1 fruit fly cellular context compared by ENCODE assay signal in genomic region chr2L:430820-431628, dm6.
TF ChIP-seq lines count a peak whose summit lies in the region.

TSS of gene ex (plus strand) at chr2L:431227.

TF ChIP-seq in whole organism, embryonic, 481 proteins besides CTCF, POLR2A, EP300 and RAD21 (continued from another document and continues in another):
- TF ChIP-seq CG43689 (GFP tag; IDR thresholded peaks at IDR 0.05; lab: Robert Waterston, UW): no peak
- TF ChIP-seq sc (optimal IDR thresholded peaks at IDR 0.05; lab: Kevin White, UChicago): no peak
- peak; percentile 52 for TF ChIP-seq sc (GFP tag; optimal IDR thresholded peaks at IDR 0.05; lab: Kevin White, UChicago)
- TF ChIP-seq dmrt99B (tag; optimal IDR thresholded peaks at IDR 0.05; lab: Kevin White, UChicago): peak; percentile 33
- peak; percentile 52 for TF ChIP-seq sug (tag; optimal IDR thresholded peaks at IDR 0.05; lab: Kevin White, UChicago)
- peak; percentile 67 for TF ChIP-seq sd (tag; optimal IDR thresholded peaks at IDR 0.05; lab: Kevin White, UChicago)
- peak; percentile 61 for TF ChIP-seq fd102C (GFP tag; optimal IDR thresholded peaks at IDR 0.05; lab: Kevin White, UChicago)
- peak in 1 of 2 experiments; percentile 80 for TF ChIP-seq insv (GFP tag; optimal IDR thresholded peaks at IDR 0.05; lab: Kevin White, UChicago)
- peak; percentile 50 for TF ChIP-seq shn (GFP tag; optimal IDR thresholded peaks at IDR 0.05; lab: Kevin White, UChicago)
- peak; percentile 58 for TF ChIP-seq CG6854 (GFP tag; optimal IDR thresholded peaks at IDR 0.05; lab: Kevin White, UChicago)
- TF ChIP-seq luna (GFP tag; optimal IDR thresholded peaks at IDR 0.05; lab: Kevin White, UChicago): peak; percentile 30
- TF ChIP-seq org-1 (GFP tag; optimal IDR thresholded peaks at IDR 0.05; lab: Kevin White, UChicago): peak; percentile 31
- TF ChIP-seq run (tag; optimal IDR thresholded peaks at IDR 0.05; lab: Kevin White, UChicago): peak; percentile 26
- TF ChIP-seq Nf-YC (tag; optimal IDR thresholded peaks at IDR 0.05; lab: Kevin White, UChicago): peak; percentile 33
- TF ChIP-seq chm (GFP tag; IDR thresholded peaks at IDR 0.05; lab: Robert Waterston, UW): peak; percentile 68
- peak; percentile 65 for TF ChIP-seq CG12299 (tag; optimal IDR thresholded peaks at IDR 0.05; lab: Kevin White, UChicago)
- no peak for TF ChIP-seq pzg (GFP tag; optimal IDR thresholded peaks at IDR 0.05; lab: Kevin White, UChicago)
- TF ChIP-seq bbx (GFP tag; IDR thresholded peaks at IDR 0.05; lab: Robert Waterston, UW; ENCODE audit: partially characterized antibody): peak; percentile 44; the same call in 1 of the 2 replicates
- TF ChIP-seq CG18619 (GFP tag; optimal IDR thresholded peaks at IDR 0.05; lab: Kevin White, UChicago): peak; percentile 68
- no peak for TF ChIP-seq jing (GFP tag; optimal IDR thresholded peaks at IDR 0.05; lab: Kevin White, UChicago)
- TF ChIP-seq CG3407 (GFP tag; optimal IDR thresholded peaks at IDR 0.05; lab: Kevin White, UChicago): peak; percentile 73
- peak; percentile 90 for TF ChIP-seq ATbp (GFP tag; optimal IDR thresholded peaks at IDR 0.05; lab: Kevin White, UChicago)
- TF ChIP-seq CG6272 (GFP tag; IDR thresholded peaks at IDR 0.05; lab: Robert Waterston, UW): no peak
- no peak for TF ChIP-seq CG6689 (GFP tag; IDR thresholded peaks at IDR 0.05; lab: Robert Waterston, UW)
- TF ChIP-seq Max (GFP tag; optimal IDR thresholded peaks at IDR 0.05; lab: Kevin White, UChicago): no peak
- TF ChIP-seq aop (GFP tag; IDR thresholded peaks at IDR 0.05; lab: Robert Waterston, UW): no peak
- TF ChIP-seq tgo (GFP tag; IDR thresholded peaks at IDR 0.05; lab: Robert Waterston, UW): no peak
- peak; percentile 82 for TF ChIP-seq CG6765 (GFP tag; optimal IDR thresholded peaks at IDR 0.05; lab: Kevin White, UChicago)
- no peak for TF ChIP-seq Antp (GFP tag; optimal IDR thresholded peaks at IDR 0.05; lab: Kevin White, UChicago)
- TF ChIP-seq CG9817 (tag; optimal IDR thresholded peaks at IDR 0.05; lab: Kevin White, UChicago): peak; percentile 13
- peak; percentile 84 for TF ChIP-seq CG8924 (tag; optimal IDR thresholded peaks at IDR 0.05; lab: Kevin White, UChicago)
- peak; percentile 15 for TF ChIP-seq lilli (GFP tag; optimal IDR thresholded peaks at IDR 0.05; lab: Kevin White, UChicago)
- peak; percentile 84 for TF ChIP-seq nom (GFP tag; optimal IDR thresholded peaks at IDR 0.05; lab: Kevin White, UChicago)
- peak; percentile 76 for TF ChIP-seq CG2678 (tag; optimal IDR thresholded peaks at IDR 0.05; lab: Kevin White, UChicago)
- TF ChIP-seq CG2202 (tag; optimal IDR thresholded peaks at IDR 0.05; lab: Kevin White, UChicago): peak; percentile 70
- TF ChIP-seq Dek (tag; optimal IDR thresholded peaks at IDR 0.05; lab: Kevin White, UChicago): peak; percentile 44
- peak; percentile 75 for TF ChIP-seq caup (GFP tag; optimal IDR thresholded peaks at IDR 0.05; lab: Kevin White, UChicago; ENCODE audit: severe bottlenecking)
- TF ChIP-seq CG10431 (GFP tag; optimal IDR thresholded peaks at IDR 0.05; lab: Kevin White, UChicago): peak; percentile 66
- no peak; the same call in 2 of the 3 replicates for TF ChIP-seq zfh1 (GFP tag; IDR thresholded peaks at IDR 0.05; lab: Robert Waterston, UW)
- no peak for TF ChIP-seq pan (optimal IDR thresholded peaks at IDR 0.05; lab: Kevin White, UChicago)
- peak in 1 of 2 experiments; percentile 61 for TF ChIP-seq pan (GFP tag; optimal IDR thresholded peaks at IDR 0.05 in 1 of 2, IDR thresholded peaks at IDR 0.05 in 1 of 2)
- TF ChIP-seq CG13123 (GFP tag; optimal IDR thresholded peaks at IDR 0.05; lab: Kevin White, UChicago): peak; percentile 36
- TF ChIP-seq ERR (GFP tag; optimal IDR thresholded peaks at IDR 0.05; lab: Kevin White, UChicago): peak; percentile 25
- TF ChIP-seq nerfin-1 (tag; optimal IDR thresholded peaks at IDR 0.05; lab: Kevin White, UChicago): peak; percentile 75
- TF ChIP-seq gcm (GFP tag; optimal IDR thresholded peaks at IDR 0.05; lab: Kevin White, UChicago): peak; percentile 61
- peak; percentile 85 for TF ChIP-seq CG6813 (GFP tag; optimal IDR thresholded peaks at IDR 0.05; lab: Kevin White, UChicago)
- peak; percentile 33 for TF ChIP-seq grn (GFP tag; optimal IDR thresholded peaks at IDR 0.05; lab: Kevin White, UChicago)
- peak; percentile 64 for TF ChIP-seq gem (tag; optimal IDR thresholded peaks at IDR 0.05; lab: Kevin White, UChicago)
- peak; percentile 35 for TF ChIP-seq NfI (GFP tag; optimal IDR thresholded peaks at IDR 0.05; lab: Kevin White, UChicago)
- no peak; the same call in 2 of the 3 replicates for TF ChIP-seq B-H1 (GFP tag; IDR thresholded peaks at IDR 0.05; lab: Robert Waterston, UW)
- peak; percentile 43 for TF ChIP-seq CHES-1-like (GFP tag; optimal IDR thresholded peaks at IDR 0.05; lab: Kevin White, UChicago)
- no peak for TF ChIP-seq CG13775 (GFP tag; optimal IDR thresholded peaks at IDR 0.05; lab: Kevin White, UChicago)
- peak; percentile 17 for TF ChIP-seq CG8290 (GFP tag; optimal IDR thresholded peaks at IDR 0.05; lab: Kevin White, UChicago)
- peak in 1 of 2 experiments; percentile 57 for TF ChIP-seq CG8290 (tag; optimal IDR thresholded peaks at IDR 0.05; lab: Kevin White, UChicago)
- no peak for TF ChIP-seq gcm2 (GFP tag; optimal IDR thresholded peaks at IDR 0.05; lab: Kevin White, UChicago)
- no peak for TF ChIP-seq CG15479 (GFP tag; optimal IDR thresholded peaks at IDR 0.05; lab: Kevin White, UChicago)
- TF ChIP-seq ssp (GFP tag; IDR thresholded peaks at IDR 0.05; lab: Robert Waterston, UW): no peak
- peak; percentile 65 for TF ChIP-seq CG3163 (GFP tag; optimal IDR thresholded peaks at IDR 0.05; lab: Kevin White, UChicago)
- peak; percentile 53; the same call in 1 of the 4 replicates for TF ChIP-seq chinmo (GFP tag; IDR thresholded peaks at IDR 0.05; lab: Robert Waterston, UW; ENCODE audit: partially characterized antibody)
- no peak for TF ChIP-seq CG3838 (GFP tag; optimal IDR thresholded peaks at IDR 0.05; lab: Kevin White, UChicago)
- TF ChIP-seq hkb (optimal IDR thresholded peaks at IDR 0.05; lab: Kevin White, UChicago): no peak
- TF ChIP-seq hkb (GFP tag; IDR thresholded peaks at IDR 0.05; lab: Robert Waterston, UW): peak; percentile 81
- peak; percentile 68 for TF ChIP-seq CG1233 (GFP tag; optimal IDR thresholded peaks at IDR 0.05; lab: Kevin White, UChicago)
- TF ChIP-seq kah (GFP tag; optimal IDR thresholded peaks at IDR 0.05; lab: Kevin White, UChicago): peak; percentile 60
- TF ChIP-seq NC2α (GFP tag; optimal IDR thresholded peaks at IDR 0.05; lab: Kevin White, UChicago): no peak
- TF ChIP-seq CG2889 (GFP tag; IDR thresholded peaks at IDR 0.05; lab: Robert Waterston, UW): no peak
- no peak for TF ChIP-seq MESR4 (GFP tag; optimal IDR thresholded peaks at IDR 0.05; lab: Kevin White, UChicago)
- TF ChIP-seq z (GFP tag; IDR thresholded peaks at IDR 0.05; lab: Robert Waterston, UW): 0 out of 3 replicates have a peak, but pooled peaks have one; percentile 45
- TF ChIP-seq Doc2 (GFP tag; IDR thresholded peaks at IDR 0.05; lab: Robert Waterston, UW): no peak
- no peak for TF ChIP-seq HLHmδ (GFP tag; optimal IDR thresholded peaks at IDR 0.05; lab: Kevin White, UChicago)
- peak; percentile 34 for TF ChIP-seq CG10147 (GFP tag; optimal IDR thresholded peaks at IDR 0.05; lab: Kevin White, UChicago)
- peak; percentile 63 for TF ChIP-seq mirr (GFP tag; optimal IDR thresholded peaks at IDR 0.05; lab: Kevin White, UChicago)
- peak; percentile 92 for TF ChIP-seq sens (GFP tag; lab: Kevin White, UChicago)
- no peak for TF ChIP-seq Six4 (GFP tag; optimal IDR thresholded peaks at IDR 0.05; lab: Kevin White, UChicago)
- TF ChIP-seq CG6683 (GFP tag; optimal IDR thresholded peaks at IDR 0.05; lab: Kevin White, UChicago): peak; percentile 33
- peak; percentile 43 for TF ChIP-seq Nf-YB (GFP tag; optimal IDR thresholded peaks at IDR 0.05; lab: Kevin White, UChicago)
- no peak for TF ChIP-seq CG6791 (GFP tag; IDR thresholded peaks at IDR 0.05; lab: Robert Waterston, UW; ENCODE audit: partially characterized antibody)
- TF ChIP-seq CG31441 (GFP tag; IDR thresholded peaks at IDR 0.05; lab: Robert Waterston, UW): peak; percentile 40; the same call in 1 of the 2 replicates
- peak; percentile 20 for TF ChIP-seq CG4282 (GFP tag; optimal IDR thresholded peaks at IDR 0.05; lab: Kevin White, UChicago)
- peak; percentile 35 for TF ChIP-seq YL-1 (GFP tag; optimal IDR thresholded peaks at IDR 0.05; lab: Kevin White, UChicago)
- TF ChIP-seq sr (GFP tag; IDR thresholded peaks at IDR 0.05; lab: Robert Waterston, UW): 0 out of 3 replicates have a peak, but pooled peaks have one; percentile 21
- TF ChIP-seq CG2116 (GFP tag; optimal IDR thresholded peaks at IDR 0.05; lab: Kevin White, UChicago): peak; percentile 44
- peak; percentile 76 for TF ChIP-seq CG34376 (GFP tag; optimal IDR thresholded peaks at IDR 0.05; lab: Kevin White, UChicago)
- TF ChIP-seq rib (GFP tag; IDR thresholded peaks at IDR 0.05; lab: Robert Waterston, UW): peak; percentile 66
- peak; percentile 29 for TF ChIP-seq CG33213 (GFP tag; optimal IDR thresholded peaks at IDR 0.05; lab: Kevin White, UChicago)
- TF ChIP-seq sob (GFP tag; IDR thresholded peaks at IDR 0.05; lab: Robert Waterston, UW): peak; percentile 72; the same call in 1 of the 2 replicates
- TF ChIP-seq hth (optimal IDR thresholded peaks at IDR 0.05; lab: Kevin White, UChicago): no peak
- TF ChIP-seq dm (GFP tag; optimal IDR thresholded peaks at IDR 0.05; lab: Kevin White, UChicago): peak; percentile 12
- TF ChIP-seq ci (GFP tag; IDR thresholded peaks at IDR 0.05; lab: Robert Waterston, UW): peak; percentile 88
- TF ChIP-seq CG1024 (GFP tag; IDR thresholded peaks at IDR 0.05; lab: Robert Waterston, UW): no peak
- TF ChIP-seq CG31224 (GFP tag; IDR thresholded peaks at IDR 0.05; lab: Robert Waterston, UW): no peak
- peak; percentile 69 for TF ChIP-seq unpg (GFP tag; optimal IDR thresholded peaks at IDR 0.05; lab: Kevin White, UChicago)
- TF ChIP-seq dan (GFP tag; IDR thresholded peaks at IDR 0.05; lab: Robert Waterston, UW): no peak
- no peak for TF ChIP-seq CG3065 (GFP tag; optimal IDR thresholded peaks at IDR 0.05; lab: Kevin White, UChicago)
- peak; percentile 39 for TF ChIP-seq twi (tag; optimal IDR thresholded peaks at IDR 0.05; lab: Kevin White, UChicago)
- peak; percentile 55; the same call in 1 of the 2 replicates for TF ChIP-seq bowl (GFP tag; IDR thresholded peaks at IDR 0.05; lab: Robert Waterston, UW)
- peak; percentile 18 for TF ChIP-seq CG8388 (GFP tag; optimal IDR thresholded peaks at IDR 0.05; lab: Kevin White, UChicago)
- TF ChIP-seq CG5953 (GFP tag; IDR thresholded peaks at IDR 0.05; lab: Robert Waterston, UW): no peak
- peak; percentile 67 for TF ChIP-seq CG7745 (tag; optimal IDR thresholded peaks at IDR 0.05; lab: Kevin White, UChicago)
- TF ChIP-seq CG7556 (GFP tag; optimal IDR thresholded peaks at IDR 0.05; lab: Kevin White, UChicago): peak; percentile 33
- peak; percentile 74 for TF ChIP-seq pros (GFP tag; optimal IDR thresholded peaks at IDR 0.05; lab: Kevin White, UChicago)
- no peak for TF ChIP-seq Xbp1 (GFP tag; optimal IDR thresholded peaks at IDR 0.05; lab: Kevin White, UChicago)
- no peak for TF ChIP-seq CG34224 (GFP tag; IDR thresholded peaks at IDR 0.05; lab: Robert Waterston, UW; ENCODE audit: partially characterized antibody)
- TF ChIP-seq Oli (tag; optimal IDR thresholded peaks at IDR 0.05; lab: Kevin White, UChicago): no peak
- peak; percentile 9 for TF ChIP-seq pnt (GFP tag; optimal IDR thresholded peaks at IDR 0.05; lab: Kevin White, UChicago)
- no peak; the same call in 2 of the 3 replicates for TF ChIP-seq CG11456 (GFP tag; IDR thresholded peaks at IDR 0.05; lab: Robert Waterston, UW)
- peak; percentile 14 for TF ChIP-seq ash1 (GFP tag; optimal IDR thresholded peaks at IDR 0.05; lab: Kevin White, UChicago)
- peak; percentile 45; the same call in 1 of the 2 replicates for TF ChIP-seq CG32767 (GFP tag; IDR thresholded peaks at IDR 0.05; lab: Robert Waterston, UW)
- peak; percentile 91 for TF ChIP-seq Med (GFP tag; lab: Kevin White, UChicago)
- no peak for TF ChIP-seq Mrtf (GFP tag; IDR thresholded peaks at IDR 0.05; lab: Robert Waterston, UW)
- TF ChIP-seq abd-A (tag; optimal IDR thresholded peaks at IDR 0.05; lab: Kevin White, UChicago): peak; percentile 60
- TF ChIP-seq CG9609 (GFP tag; optimal IDR thresholded peaks at IDR 0.05; lab: Kevin White, UChicago): no peak
- peak; percentile 67; the same call in 1 of the 2 replicates for TF ChIP-seq CG14014 (GFP tag; IDR thresholded peaks at IDR 0.05; lab: Robert Waterston, UW)
- TF ChIP-seq fd64A (GFP tag; optimal IDR thresholded peaks at IDR 0.05; lab: Kevin White, UChicago): peak; percentile 83
- peak; percentile 31 for TF ChIP-seq CG2120 (GFP tag; optimal IDR thresholded peaks at IDR 0.05; lab: Kevin White, UChicago)
- no peak for TF ChIP-seq Hand (GFP tag; optimal IDR thresholded peaks at IDR 0.05; lab: Kevin White, UChicago)
- peak; percentile 66; the same call in 1 of the 2 replicates for TF ChIP-seq stc (GFP tag; IDR thresholded peaks at IDR 0.05; lab: Robert Waterston, UW)
- TF ChIP-seq Pdp1 (GFP tag; optimal IDR thresholded peaks at IDR 0.05; lab: Kevin White, UChicago): peak in 1 of 2 experiments; percentile 23
- TF ChIP-seq Camta (GFP tag; optimal IDR thresholded peaks at IDR 0.05; lab: Kevin White, UChicago): peak; percentile 4
- TF ChIP-seq tna (GFP tag; IDR thresholded peaks at IDR 0.05; lab: Robert Waterston, UW; ENCODE audit: partially characterized antibody): no peak
- no peak for TF ChIP-seq Sry-δ (GFP tag; optimal IDR thresholded peaks at IDR 0.05; lab: Kevin White, UChicago)
- TF ChIP-seq CG12236 (GFP tag; optimal IDR thresholded peaks at IDR 0.05; lab: Kevin White, UChicago): peak; percentile 12
- TF ChIP-seq unc-4 (GFP tag; IDR thresholded peaks at IDR 0.05; lab: Robert Waterston, UW; ENCODE audit: partially characterized antibody): no peak
- TF ChIP-seq Adf1 (GFP tag; IDR thresholded peaks at IDR 0.05; lab: Robert Waterston, UW): no peak; the same call in 1 of the 2 replicates
- TF ChIP-seq en (GFP tag; optimal IDR thresholded peaks at IDR 0.05; lab: Kevin White, UChicago): peak; percentile 7
- peak; percentile 44 for TF ChIP-seq CG8359 (GFP tag; optimal IDR thresholded peaks at IDR 0.05; lab: Kevin White, UChicago; ENCODE audit: borderline replicate concordance)
- TF ChIP-seq CG17186 (GFP tag; optimal IDR thresholded peaks at IDR 0.05; lab: Kevin White, UChicago): peak; percentile 51
- peak; percentile 49 for TF ChIP-seq HHEX (GFP tag; optimal IDR thresholded peaks at IDR 0.05; lab: Kevin White, UChicago)
- peak; percentile 31 for TF ChIP-seq CG4854 (GFP tag; optimal IDR thresholded peaks at IDR 0.05; lab: Kevin White, UChicago)
- TF ChIP-seq CG30403 (GFP tag; optimal IDR thresholded peaks at IDR 0.05; lab: Kevin White, UChicago): no peak
- peak; percentile 25 for TF ChIP-seq Side (GFP tag; optimal IDR thresholded peaks at IDR 0.05; lab: Kevin White, UChicago)
